Worm (Caenorhabditis elegans) whole organism, late embryonic: ENCODE data around the gene srh-79.

ENCODE experiments used
- ama-1 ChIP-seq: fragments of 150-350 bp; optimal IDR thresholded peaks from 2 replicates; lab custom pipeline; 2014
- che-1 ChIP-seq: sonication (generic microtip); optimal IDR thresholded peaks from 2 replicates; lab custom pipeline; 2016; ENCODE audit warnings: mild to moderate bottlenecking, missing genetic modification characterization, missing compliant biosample characterization
- pha-4 ChIP-seq: fragments of 150-350 bp; optimal IDR thresholded peaks from 2 replicates; lab custom pipeline; 2018; ENCODE audit warnings: missing biosample characterization, missing genetic modification reagents, missing genetic modification characterization
- pqm-1 ChIP-seq: sonication (generic microtip); optimal IDR thresholded peaks from 2 replicates; lab custom pipeline; 2016; ENCODE audit warnings: missing genetic modification characterization, missing compliant biosample characterization

DNA sequence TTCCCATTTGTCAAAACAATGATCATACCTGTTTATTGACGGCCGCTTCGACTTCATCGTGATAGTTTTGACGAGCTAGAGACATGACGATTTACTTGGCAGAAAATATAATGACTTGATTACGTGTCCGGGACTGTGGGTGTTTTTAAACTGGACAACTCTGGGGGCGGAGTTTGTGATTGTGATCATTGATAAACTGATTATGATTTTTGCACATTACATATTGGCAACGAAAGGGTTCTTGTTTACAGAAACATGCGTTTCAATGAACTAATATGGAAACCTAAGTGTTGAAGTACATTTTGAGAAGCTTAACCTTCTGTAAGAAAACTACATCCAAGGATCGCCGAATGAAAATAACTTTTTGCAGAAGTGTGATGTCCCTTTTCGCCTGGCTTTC, 49.9 kb downstream of the srh-79 start, which contains the start of gene ftn-1:
- TF ChIP-seq ama-1 (lab: Kevin White, UChicago) = no peak
- no peak for TF ChIP-seq pqm-1
- TF ChIP-seq pha-4 (tag; lab: Kevin White, UChicago) = no peak
- no peak for TF ChIP-seq che-1
